1 fruit fly cellular context compared by ENCODE assay signal in the genomic region with DNA sequence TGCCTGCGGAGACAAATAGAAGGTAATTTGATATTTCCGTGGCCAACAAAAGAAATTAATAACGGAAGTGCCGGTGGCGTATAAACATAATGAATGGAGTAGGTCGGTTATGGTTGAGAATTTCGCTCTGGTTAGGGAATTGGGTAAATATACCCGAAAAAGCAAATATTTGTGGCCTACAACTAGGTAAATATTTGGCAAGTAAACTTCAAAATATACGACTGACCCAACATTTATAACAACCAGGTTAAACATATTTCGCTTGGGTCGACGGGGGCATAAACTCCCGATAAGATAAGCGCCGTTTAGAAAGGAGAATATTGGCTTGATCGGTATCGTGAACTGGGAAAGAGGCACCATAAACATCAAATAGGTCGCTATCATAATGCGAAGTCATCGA.
TF ChIP-seq lines count a peak whose summit lies in the region.

No protein-coding gene starts in this region.

TF ChIP-seq in whole organism, embryonic, 481 proteins besides CTCF, POLR2A, EP300 and RAD21 (continued from another document):
- TF ChIP-seq CG6765 (GFP tag; optimal IDR thresholded peaks at IDR 0.05; lab: Kevin White, UChicago) (no peak), Hr78 (GFP tag; optimal IDR thresholded peaks at IDR 0.05; lab: Kevin White, UChicago) (peak in 1 of 2 experiments; percentile 89), CG2202 (tag; optimal IDR thresholded peaks at IDR 0.05; lab: Kevin White, UChicago) (peak; percentile 91), fd64A (GFP tag; optimal IDR thresholded peaks at IDR 0.05; lab: Kevin White, UChicago) (peak; percentile 82)
